Worm (Caenorhabditis elegans) whole organism, midembryonic: ENCODE data around the gene C45G9.11.

Source experiments
- T22C8.4 ChIP-seq: fragments of 200-800 bp; sonication (Bioruptor generic); IDR thresholded peaks from 2 replicates; pipeline ENCODE4 v1.3.6; 2022; ENCODE audit warnings: missing genetic modification characterization, missing compliant biosample characterization
- cog-1 ChIP-seq: sonication (generic microtip); optimal IDR thresholded peaks from 2 replicates; lab custom pipeline; 2016; ENCODE audit warnings: missing genetic modification characterization, missing compliant biosample characterization
- flt-1 ChIP-seq: fragments of 200-800 bp; sonication (Bioruptor generic); IDR thresholded peaks from 2 replicates; pipeline ENCODE4 v1.3.6; 2022; ENCODE audit warnings: missing genetic modification characterization, missing compliant biosample characterization
- klf-2 ChIP-seq: fragments of 200-800 bp; sonication (Bioruptor generic); conservative IDR thresholded peaks from 2 replicates; pipeline ENCODE4 v1.3.6; 2022; ENCODE audit warnings: missing genetic modification reagents, missing genetic modification characterization, missing compliant biosample characterization
- med-1 ChIP-seq: sonication (generic microtip); optimal IDR thresholded peaks from 2 replicates; lab custom pipeline; 2017; ENCODE audit warnings: missing genetic modification characterization, mild to moderate bottlenecking, missing compliant biosample characterization, antibody characterized with exemption, missing genetic modification reagents; ENCODE audit not compliant: insufficient read depth
- ref-1 ChIP-seq: fragments of 200-800 bp; sonication (Bioruptor generic); conservative IDR thresholded peaks from 2 replicates; pipeline ENCODE4 v1.3.6; 2022; ENCODE audit warnings: missing genetic modification reagents, missing genetic modification characterization, missing compliant biosample characterization
- tab-1 ChIP-seq: fragments of 200-800 bp; sonication (Bioruptor generic); IDR thresholded peaks from 2 replicates; pipeline ENCODE4 v1.3.6; 2022; ENCODE audit warnings: missing genetic modification characterization, missing compliant biosample characterization
- ztf-23 ChIP-seq: fragments of 200-800 bp; sonication (Bioruptor generic); IDR thresholded peaks from 2 replicates; pipeline ENCODE4 v1.3.6; 2022; ENCODE audit warnings: missing genetic modification reagents, missing genetic modification characterization, missing compliant biosample characterization
- ztf-29 ChIP-seq: fragments of 200-800 bp; sonication (Bioruptor generic); IDR thresholded peaks from 2 replicates; pipeline ENCODE4 v1.3.6; 2022; ENCODE audit warnings: missing genetic modification reagents, missing genetic modification characterization, missing compliant biosample characterization

ce11 chrIII:5098740-5099276 lies 30.3 kb upstream of the C45G9.11 start:
- TF ChIP-seq tab-1 (GFP tag; lab: Robert Waterston, UW) (no peak), klf-2 (GFP tag; lab: Robert Waterston, UW) (no peak), ztf-29 (GFP tag; lab: Robert Waterston, UW) (no peak), ztf-23 (no peak), flt-1 (no peak), T22C8.4 (GFP tag; lab: Robert Waterston, UW) (no peak), ref-1 (GFP tag; lab: Robert Waterston, UW) (no peak), med-1 (GFP tag; lab: Kevin White, UChicago) (no peak), cog-1 (tag; lab: Kevin White, UChicago) (no peak)
